Worm (Caenorhabditis elegans): Measurements from ENCODE around the gene Y77E11A.8.

Y77E11A.8 gene

ce11 chrIV:1465462-1465861, 40.6 kb upstream of the Y77E11A.8 start:
- no peak for TF ChIP-seq lin-39 (tag; optimal IDR thresholded peaks at IDR 0.05)
- TF ChIP-seq nhr-23 (tag; optimal IDR thresholded peaks at IDR 0.05): no peak
- no peak for TF ChIP-seq nhr-237 (tag; optimal IDR thresholded peaks at IDR 0.05)
- no peak for TF ChIP-seq egl-27 (tag; optimal IDR thresholded peaks at IDR 0.05)
- no peak for TF ChIP-seq skn-1 (tag; optimal IDR thresholded peaks at IDR 0.05)
- TF ChIP-seq ztf-11 (tag; optimal IDR thresholded peaks at IDR 0.05): no peak
- TF ChIP-seq jun-1 (tag; optimal IDR thresholded peaks at IDR 0.05): no peak
- TF ChIP-seq mdl-1 (tag; optimal IDR thresholded peaks at IDR 0.05): no peak
- no peak for TF ChIP-seq nhr-12 (tag; optimal IDR thresholded peaks at IDR 0.05)
- TF ChIP-seq pqm-1 (tag; optimal IDR thresholded peaks at IDR 0.05): no peak
- TF ChIP-seq ztf-4 (tag; optimal IDR thresholded peaks at IDR 0.05): no peak
- TF ChIP-seq egl-5 (tag; optimal IDR thresholded peaks at IDR 0.05): no peak
- TF ChIP-seq nhr-11 (tag; optimal IDR thresholded peaks at IDR 0.05): no peak

ce11 chrIV:1461463-1461862, 36.6 kb upstream of the Y77E11A.8 start:
- no peak for TF ChIP-seq ztf-11 (tag; optimal IDR thresholded peaks at IDR 0.05)
- no peak for TF ChIP-seq eor-1 (tag; optimal IDR thresholded peaks at IDR 0.05)
- no peak for TF ChIP-seq elt-2 (tag; optimal IDR thresholded peaks at IDR 0.05)
- TF ChIP-seq nhr-67 (tag; optimal IDR thresholded peaks at IDR 0.05): no peak
- no peak for TF ChIP-seq sea-2 (GFP tag; optimal IDR thresholded peaks at IDR 0.05)

ce11 chrIV:1460686-1461085, 35.8 kb upstream of the Y77E11A.8 start, which contains the start of gene col-106:
Gene col-106, minus strand, starts transcription at chrIV:1460786.
- no peak for TF ChIP-seq egl-5 (tag; optimal IDR thresholded peaks at IDR 0.05)
- TF ChIP-seq mdl-1 (tag; optimal IDR thresholded peaks at IDR 0.05): no peak
- no peak for TF ChIP-seq fos-1 (tag; optimal IDR thresholded peaks at IDR 0.05)
- no peak for TF ChIP-seq nhr-237 (tag; optimal IDR thresholded peaks at IDR 0.05)
- TF ChIP-seq egl-27 (tag; optimal IDR thresholded peaks at IDR 0.05): no peak
- TF ChIP-seq ceh-28 (tag; optimal IDR thresholded peaks at IDR 0.05): no peak
- TF ChIP-seq sea-2 (GFP tag; optimal IDR thresholded peaks at IDR 0.05): no peak
- no peak for TF ChIP-seq nhr-28 (tag; optimal IDR thresholded peaks at IDR 0.05)
- TF ChIP-seq nhr-11 (tag; optimal IDR thresholded peaks at IDR 0.05): no peak
- no peak for TF ChIP-seq daf-12 (tag; optimal IDR thresholded peaks at IDR 0.05)
- TF ChIP-seq nhr-67 (tag; optimal IDR thresholded peaks at IDR 0.05): no peak
- no peak for TF ChIP-seq tbx-2 (tag; optimal IDR thresholded peaks at IDR 0.05)
- TF ChIP-seq ztf-4 (tag; optimal IDR thresholded peaks at IDR 0.05): no peak
- no peak for TF ChIP-seq mml-1 (tag; optimal IDR thresholded peaks at IDR 0.05)
- no peak for TF ChIP-seq unc-39 (tag; optimal IDR thresholded peaks at IDR 0.05)
- TF ChIP-seq pha-4 (tag; optimal IDR thresholded peaks at IDR 0.05): no peak
- TF ChIP-seq jun-1 (tag; optimal IDR thresholded peaks at IDR 0.05): no peak
- no peak for TF ChIP-seq nhr-23 (tag; optimal IDR thresholded peaks at IDR 0.05)
- no peak for TF ChIP-seq nhr-12 (tag; optimal IDR thresholded peaks at IDR 0.05)

- TF ChIP-seq ztf-11 (tag; optimal IDR thresholded peaks at IDR 0.05) (no peak), nhr-43 (tag; optimal IDR thresholded peaks at IDR 0.05; ENCODE audit: poor library complexity, severe bottlenecking) (no peak), tbx-2 (tag; optimal IDR thresholded peaks at IDR 0.05) (no peak), egl-27 (tag; optimal IDR thresholded peaks at IDR 0.05) (no peak), unc-39 (tag; optimal IDR thresholded peaks at IDR 0.05) (no peak), lsy-12 (tag; optimal IDR thresholded peaks at IDR 0.05) (no peak), eor-1 (tag; optimal IDR thresholded peaks at IDR 0.05) (no peak), nhr-25 (tag; optimal IDR thresholded peaks at IDR 0.05) (no peak), unc-62 (GFP tag; optimal IDR thresholded peaks at IDR 0.05) (no peak), ceh-82 (tag; optimal IDR thresholded peaks at IDR 0.05) (no peak), aly-2 (tag; optimal IDR thresholded peaks at IDR 0.05) (no peak), nhr-11 (tag; optimal IDR thresholded peaks at IDR 0.05) (no peak), fos-1 (tag; optimal IDR thresholded peaks at IDR 0.05) (no peak)
Observed at ce11 chrIV:1459826-1460489, 35.1 kb upstream of the Y77E11A.8 start.

ce11 chrIV:1459419-1459818, 34.6 kb upstream of the Y77E11A.8 start:
- TF ChIP-seq nhr-43 (tag; optimal IDR thresholded peaks at IDR 0.05; ENCODE audit: poor library complexity, severe bottlenecking) (peak; percentile 20), jun-1 (tag; optimal IDR thresholded peaks at IDR 0.05) (no peak)

ce11 chrIV:1458192-1458591, 33.3 kb upstream of the Y77E11A.8 start:
- TF ChIP-seq nhr-43 (tag; optimal IDR thresholded peaks at IDR 0.05; ENCODE audit: poor library complexity, severe bottlenecking) (peak; percentile 10), unc-62 (GFP tag; optimal IDR thresholded peaks at IDR 0.05) (no peak)

All from whole organism, L3 larva.